Fruit fly (Drosophila melanogaster) whole organism, embryonic: ENCODE results near the gene Arpc2.

Source experiments
- CG12104 ChIP-seq: fragments of 200-800 bp; sonication (Bioruptor generic); optimal IDR thresholded peaks from 3 replicates; lab custom pipeline; 2016; ENCODE audit warnings: missing biosample characterization, missing genetic modification characterization
- CG1233 ChIP-seq: fragments of 200-800 bp; sonication (Bioruptor generic); optimal IDR thresholded peaks from 4 replicates; lab custom pipeline; 2018; ENCODE audit warnings: missing biosample characterization, mild to moderate bottlenecking, missing genetic modification characterization
- CG12391 ChIP-seq: fragments of 200-800 bp; sonication (Bioruptor generic); optimal IDR thresholded peaks from 3 replicates; lab custom pipeline; 2018; ENCODE audit warnings: missing biosample characterization, mild to moderate bottlenecking, missing genetic modification characterization, moderate library complexity
- CG14965 ChIP-seq: fragments of 200-800 bp; sonication (Bioruptor generic); optimal IDR thresholded peaks from 2 replicates; lab custom pipeline; 2016; ENCODE audit warnings: missing biosample characterization, missing genetic modification characterization, borderline replicate concordance
- CG15479 ChIP-seq: fragments of 200-800 bp; sonication (Bioruptor generic); optimal IDR thresholded peaks from 3 replicates; lab custom pipeline; 2019; ENCODE audit warnings: missing biosample characterization, mild to moderate bottlenecking, missing genetic modification characterization, moderate library complexity
- CG15696 ChIP-seq: fragments of 200-800 bp; sonication (Bioruptor generic); optimal IDR thresholded peaks from 2 replicates; lab custom pipeline; 2019; ENCODE audit warnings: missing biosample characterization, mild to moderate bottlenecking, missing genetic modification characterization, moderate library complexity
- CG1647 ChIP-seq: fragments of 200-800 bp; sonication (Bioruptor generic); optimal IDR thresholded peaks from 3 replicates; lab custom pipeline; 2016; ENCODE audit warnings: missing biosample characterization, missing genetic modification characterization
- CG16813 ChIP-seq: fragments of 200-800 bp; sonication (Bioruptor generic); IDR thresholded peaks from 3 replicates; pipeline ENCODE4 v1.3.6; 2022; ENCODE audit warnings: missing biosample characterization, missing genetic modification characterization; ENCODE audit not compliant: partially characterized antibody
- CG2120 ChIP-seq: fragments of 200-800 bp; sonication (Bioruptor generic); optimal IDR thresholded peaks from 3 replicates; lab custom pipeline; 2016; ENCODE audit warnings: missing biosample characterization, missing genetic modification characterization
- CG2678 ChIP-seq: fragments of 200-800 bp; sonication (Bioruptor generic); optimal IDR thresholded peaks from 3 replicates; lab custom pipeline; 2019; ENCODE audit warnings: missing biosample characterization, mild to moderate bottlenecking, missing genetic modification characterization, moderate library complexity
- CG31224 ChIP-seq: fragments of 200-800 bp; sonication (Bioruptor generic); IDR thresholded peaks from 2 replicates; pipeline ENCODE4 v1.3.6; 2022; ENCODE audit warnings: missing biosample characterization, missing genetic modification characterization
- CG3163 ChIP-seq: fragments of 200-800 bp; sonication (Bioruptor generic); optimal IDR thresholded peaks from 3 replicates; lab custom pipeline; 2016; ENCODE audit warnings: missing biosample characterization, missing genetic modification characterization
- CG32772 ChIP-seq: fragments of 200-800 bp; sonication (Bioruptor generic); IDR thresholded peaks from 2 replicates; pipeline ENCODE4 v1.3.6; 2022; ENCODE audit warnings: missing biosample characterization, missing genetic modification characterization
- CG3281 ChIP-seq: fragments of 200-800 bp; sonication (Bioruptor generic); optimal IDR thresholded peaks from 3 replicates; lab custom pipeline; 2017; ENCODE audit warnings: missing biosample characterization, mild to moderate bottlenecking, missing genetic modification characterization
- CG3847 ChIP-seq: fragments of 200-800 bp; sonication (Bioruptor generic); IDR thresholded peaks from 2 replicates; pipeline ENCODE4 v1.3.6; 2022; ENCODE audit warnings: missing biosample characterization, missing genetic modification characterization
- CG4360 ChIP-seq: fragments of 200-800 bp; sonication (Bioruptor generic); IDR thresholded peaks from 2 replicates; pipeline ENCODE4 v1.3.6; 2022; ENCODE audit warnings: missing biosample characterization, missing genetic modification characterization
- CG4730 ChIP-seq: fragments of 200-800 bp; sonication (Bioruptor generic); IDR thresholded peaks from 2 replicates; pipeline ENCODE4 v1.3.6; 2022; ENCODE audit warnings: missing biosample characterization, missing genetic modification characterization
- CG5180 ChIP-seq: fragments of 200-800 bp; sonication (Bioruptor generic); optimal IDR thresholded peaks from 3 replicates; lab custom pipeline; 2017; ENCODE audit warnings: missing biosample characterization, missing genetic modification characterization, mild to moderate bottlenecking, moderate library complexity, missing genetic modification reagents
- CG6175 ChIP-seq: fragments of 200-800 bp; sonication (Bioruptor generic); IDR thresholded peaks from 3 replicates; pipeline ENCODE4 v1.3.6; 2022; ENCODE audit warnings: missing biosample characterization, missing genetic modification characterization
- CG6683 ChIP-seq: fragments of 200-800 bp; sonication (Bioruptor generic); optimal IDR thresholded peaks from 2 replicates; lab custom pipeline; 2017; ENCODE audit warnings: missing biosample characterization, mild to moderate bottlenecking, missing genetic modification characterization, missing genetic modification reagents
- CG6765 ChIP-seq: fragments of 200-800 bp; sonication (Bioruptor generic); optimal IDR thresholded peaks from 3 replicates; lab custom pipeline; 2017; ENCODE audit warnings: missing biosample characterization, mild to moderate bottlenecking, missing genetic modification characterization
- CG8089 ChIP-seq: fragments of 200-800 bp; sonication (Bioruptor generic); optimal IDR thresholded peaks from 3 replicates; lab custom pipeline; 2016; ENCODE audit warnings: missing biosample characterization, missing genetic modification characterization
- CG9876 ChIP-seq: fragments of 200-800 bp; sonication (Bioruptor generic); optimal IDR thresholded peaks from 2 replicates; lab custom pipeline; 2016; ENCODE audit warnings: missing biosample characterization, missing genetic modification characterization
- Ets97D ChIP-seq: fragments of 200-800 bp; sonication (Bioruptor generic); optimal IDR thresholded peaks from 3 replicates; lab custom pipeline; 2016; ENCODE audit warnings: missing biosample characterization, missing genetic modification characterization
- Fer3 ChIP-seq: fragments of 200-800 bp; sonication (Bioruptor generic); optimal IDR thresholded peaks from 2 replicates; lab custom pipeline; 2018; ENCODE audit warnings: missing biosample characterization, mild to moderate bottlenecking, missing genetic modification characterization, moderate library complexity
- MTF-1 ChIP-seq: fragments of 200-800 bp; sonication (Bioruptor generic); optimal IDR thresholded peaks from 2 replicates; lab custom pipeline; 2018; ENCODE audit warnings: missing biosample characterization, mild to moderate bottlenecking, missing genetic modification characterization, borderline replicate concordance
- Oli ChIP-seq: fragments of 200-800 bp; sonication (Bioruptor generic); optimal IDR thresholded peaks from 2 replicates; lab custom pipeline; 2018; ENCODE audit warnings: missing biosample characterization, mild to moderate bottlenecking, missing genetic modification characterization, moderate library complexity
- Sox100B ChIP-seq: fragments of 200-800 bp; sonication (Bioruptor generic); optimal IDR thresholded peaks from 3 replicates; lab custom pipeline; 2018; ENCODE audit warnings: missing biosample characterization, mild to moderate bottlenecking, missing genetic modification characterization
- Taf1 ChIP-seq: fragments of 200-800 bp; sonication (Bioruptor generic); IDR thresholded peaks from 2 replicates; pipeline ENCODE4 v1.3.6; 2022; ENCODE audit warnings: missing biosample characterization, missing genetic modification characterization
- Xbp1 ChIP-seq: fragments of 200-800 bp; sonication (Bioruptor generic); optimal IDR thresholded peaks from 3 replicates; lab custom pipeline; 2016; ENCODE audit warnings: missing biosample characterization, mild to moderate bottlenecking, missing genetic modification characterization
- ase ChIP-seq: fragments of 200-800 bp; sonication (Bioruptor generic); IDR thresholded peaks from 3 replicates; pipeline ENCODE4 v1.3.6; 2022; ENCODE audit warnings: missing biosample characterization, missing genetic modification characterization
- dan ChIP-seq: fragments of 200-800 bp; sonication (Bioruptor generic); IDR thresholded peaks from 2 replicates; pipeline ENCODE4 v1.3.6; 2022; ENCODE audit warnings: missing biosample characterization, missing genetic modification characterization
- dmrt99B ChIP-seq: fragments of 200-800 bp; sonication (Bioruptor generic); optimal IDR thresholded peaks from 2 replicates; lab custom pipeline; 2018; ENCODE audit warnings: missing biosample characterization, mild to moderate bottlenecking, missing genetic modification characterization, moderate library complexity
- gce ChIP-seq: fragments of 200-800 bp; sonication (Bioruptor generic); IDR thresholded peaks from 3 replicates; pipeline ENCODE4 v1.3.6; 2022; ENCODE audit warnings: missing biosample characterization, missing genetic modification characterization
- gfzf ChIP-seq: fragments of 200-800 bp; sonication (Bioruptor generic); optimal IDR thresholded peaks from 2 replicates; lab custom pipeline; 2016; ENCODE audit warnings: missing biosample characterization, mild to moderate bottlenecking, missing genetic modification characterization, moderate library complexity
- maf-S ChIP-seq: fragments of 200-800 bp; sonication (Bioruptor generic); optimal IDR thresholded peaks from 2 replicates; lab custom pipeline; 2016; ENCODE audit warnings: missing biosample characterization, missing genetic modification characterization
- mam ChIP-seq: fragments of 200-800 bp; sonication (Bioruptor generic); optimal IDR thresholded peaks from 3 replicates; lab custom pipeline; 2016; ENCODE audit warnings: missing biosample characterization, missing genetic modification characterization
- nau ChIP-seq: fragments of 200-800 bp; sonication (Bioruptor generic); optimal IDR thresholded peaks from 3 replicates; lab custom pipeline; 2017; ENCODE audit warnings: missing biosample characterization, mild to moderate bottlenecking, missing genetic modification characterization, missing genetic modification reagents
- nmo ChIP-seq: fragments of 200-800 bp; sonication (Bioruptor generic); optimal IDR thresholded peaks from 2 replicates; lab custom pipeline; 2018; ENCODE audit warnings: missing biosample characterization, mild to moderate bottlenecking, missing genetic modification characterization, moderate library complexity
- odd ChIP-seq: fragments of 200-800 bp; sonication (Bioruptor generic); optimal IDR thresholded peaks from 2 replicates; lab custom pipeline; 2017; ENCODE audit warnings: missing biosample characterization, mild to moderate bottlenecking, missing genetic modification characterization
- org-1 ChIP-seq: fragments of 200-800 bp; sonication (Bioruptor generic); optimal IDR thresholded peaks from 2 replicates; lab custom pipeline; 2017; ENCODE audit warnings: missing biosample characterization, missing genetic modification characterization
- pita ChIP-seq: fragments of 200-800 bp; sonication (Bioruptor generic); optimal IDR thresholded peaks from 2 replicates; lab custom pipeline; 2017; ENCODE audit warnings: missing biosample characterization, mild to moderate bottlenecking, missing genetic modification characterization
- pzg ChIP-seq: fragments of 200-800 bp; sonication (Bioruptor generic); optimal IDR thresholded peaks from 3 replicates; lab custom pipeline; 2018; ENCODE audit warnings: missing biosample characterization, mild to moderate bottlenecking, missing genetic modification characterization, moderate library complexity
- ranshi ChIP-seq: fragments of 200-800 bp; sonication (Bioruptor generic); IDR thresholded peaks from 2 replicates; pipeline ENCODE4 v1.3.6; 2022; ENCODE audit warnings: missing biosample characterization, missing genetic modification characterization
- repo ChIP-seq: fragments of 200-800 bp; sonication (Bioruptor generic); optimal IDR thresholded peaks from 2 replicates; lab custom pipeline; 2016; ENCODE audit warnings: missing biosample characterization, missing genetic modification characterization
- sc ChIP-seq, 3 experiments: fragments of >200 bp in 2 of 3; fragments of 200-800 bp in 1 of 3; sonication (Bioruptor generic) in 1 of 3; optimal IDR thresholded peaks; 2 replicates in 2 of 3; 3 replicates in 1 of 3; lab custom pipeline; 2017; ENCODE audit warnings: mild to moderate bottlenecking in 1 of 3, missing biosample characterization in 1 of 3, missing genetic modification characterization in 1 of 3, missing genetic modification reagents in 1 of 3
- sima ChIP-seq: fragments of 200-800 bp; sonication (Bioruptor generic); optimal IDR thresholded peaks from 2 replicates; lab custom pipeline; 2016; ENCODE audit warnings: missing biosample characterization, missing genetic modification characterization
- sisA ChIP-seq: fragments of 200-800 bp; sonication (Bioruptor generic); IDR thresholded peaks from 2 replicates; pipeline ENCODE4 v1.3.6; 2022; ENCODE audit warnings: missing biosample characterization, missing genetic modification characterization
- tin ChIP-seq: fragments of 200-800 bp; sonication (Bioruptor generic); optimal IDR thresholded peaks from 3 replicates; lab custom pipeline; 2016; ENCODE audit warnings: missing biosample characterization, missing genetic modification characterization
- zf30C ChIP-seq: fragments of 200-800 bp; sonication (Bioruptor generic); optimal IDR thresholded peaks from 3 replicates; lab custom pipeline; 2018; ENCODE audit warnings: missing biosample characterization, mild to moderate bottlenecking, missing genetic modification characterization

Gene Arpc2

DNA sequence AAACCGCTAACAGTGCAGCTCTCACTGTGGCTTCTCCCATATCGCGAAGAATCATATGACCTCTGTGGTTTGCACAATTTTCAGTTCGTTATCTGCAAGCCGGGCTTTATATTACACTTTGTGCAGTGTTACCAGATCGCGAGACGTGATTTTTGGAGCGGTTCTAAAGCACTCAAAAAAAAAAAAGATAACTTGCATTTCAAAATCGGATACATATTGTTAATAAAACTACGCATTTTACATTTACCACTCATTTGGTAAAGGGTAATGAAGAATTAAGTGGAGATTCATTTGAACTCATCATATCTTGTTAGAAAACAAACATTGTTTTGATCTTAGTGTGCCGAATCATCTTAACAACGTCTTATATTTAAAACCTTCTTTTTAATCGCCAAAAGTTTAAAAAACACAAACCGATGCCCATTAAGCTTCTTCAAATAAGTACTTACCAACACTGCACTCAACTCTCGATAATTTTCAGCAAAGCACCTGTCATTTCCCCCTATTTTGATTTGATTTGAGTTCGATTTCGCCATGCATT, 46.5 kb downstream of the Arpc2 start, which contains the start of gene CG2493:
Gene CG2493, minus strand, starts transcription at position 129 of the 541 bp plus-strand sequence.
- TF ChIP-seq sima (GFP tag; lab: Kevin White, UChicago): no peak
- no peak for TF ChIP-seq CG9876 (GFP tag; lab: Kevin White, UChicago)
- peak; percentile 58 for TF ChIP-seq gfzf
- TF ChIP-seq Sox100B (GFP tag; lab: Kevin White, UChicago): no peak
- no peak for TF ChIP-seq CG6175 (GFP tag; lab: Robert Waterston, UW)
- TF ChIP-seq CG2678 (tag; lab: Kevin White, UChicago): no peak
- no peak for TF ChIP-seq zf30C (GFP tag; lab: Kevin White, UChicago)
- TF ChIP-seq CG4360 (GFP tag; lab: Robert Waterston, UW): no peak
- TF ChIP-seq Oli (tag; lab: Kevin White, UChicago): no peak
- no peak for TF ChIP-seq sisA (GFP tag; lab: Robert Waterston, UW)
- TF ChIP-seq mam (GFP tag; lab: Kevin White, UChicago): no peak
- peak; percentile 3 for TF ChIP-seq tin (GFP tag; lab: Kevin White, UChicago)
- no peak for TF ChIP-seq nau (GFP tag; lab: Kevin White, UChicago)
- no peak for TF ChIP-seq ranshi
- TF ChIP-seq CG1233 (GFP tag; lab: Kevin White, UChicago): no peak
- TF ChIP-seq CG6765 (GFP tag; lab: Kevin White, UChicago): no peak
- no peak for TF ChIP-seq sc (optimal IDR thresholded peaks at IDR 0.05; lab: Kevin White, UChicago)
- TF ChIP-seq sc (GFP tag; optimal IDR thresholded peaks at IDR 0.05; lab: Kevin White, UChicago): no peak
- 0 out of 2 replicates have a peak, but pooled peaks have one; percentile 4 for TF ChIP-seq CG4730 (GFP tag; lab: Robert Waterston, UW)
- TF ChIP-seq Taf1 (GFP tag; lab: Robert Waterston, UW): no peak
- TF ChIP-seq CG15479 (GFP tag; lab: Kevin White, UChicago): no peak
- peak; percentile 14 for TF ChIP-seq Fer3 (tag; lab: Kevin White, UChicago)
- no peak for TF ChIP-seq CG16813 (GFP tag; lab: Robert Waterston, UW)
- TF ChIP-seq gce (GFP tag; lab: Robert Waterston, UW): no peak
- no peak for TF ChIP-seq CG2120
- peak; percentile 8 for TF ChIP-seq MTF-1 (GFP tag; lab: Kevin White, UChicago)
- TF ChIP-seq CG31224 (GFP tag; lab: Robert Waterston, UW): no peak
- no peak for TF ChIP-seq CG3847
- 0 out of 3 replicates have a peak, but pooled peaks have one; percentile 41 for TF ChIP-seq ase (GFP tag; lab: Robert Waterston, UW)
- TF ChIP-seq dan: no peak
- TF ChIP-seq odd (GFP tag; lab: Kevin White, UChicago): no peak
- no peak for TF ChIP-seq repo (GFP tag; lab: Kevin White, UChicago)
- no peak for TF ChIP-seq CG3163 (GFP tag; lab: Kevin White, UChicago)
- TF ChIP-seq CG3281 (GFP tag; lab: Kevin White, UChicago): peak; percentile 43
- no peak for TF ChIP-seq CG32772 (GFP tag; lab: Robert Waterston, UW)
- TF ChIP-seq pzg (GFP tag; lab: Kevin White, UChicago): peak; percentile 42
- TF ChIP-seq CG12104 (GFP tag; lab: Kevin White, UChicago): no peak
- no peak for TF ChIP-seq Xbp1 (GFP tag; lab: Kevin White, UChicago)
- peak; percentile 26 for TF ChIP-seq CG15696 (tag; lab: Kevin White, UChicago)
- TF ChIP-seq CG12391 (tag; lab: Kevin White, UChicago): no peak
- no peak for TF ChIP-seq CG14965 (GFP tag; lab: Kevin White, UChicago)
- no peak for TF ChIP-seq maf-S (GFP tag; lab: Kevin White, UChicago)
- no peak for TF ChIP-seq CG6683 (GFP tag; lab: Kevin White, UChicago)
- peak; percentile 5 for TF ChIP-seq nmo (GFP tag; lab: Kevin White, UChicago)
- no peak for TF ChIP-seq pita (GFP tag; lab: Kevin White, UChicago)
- no peak for TF ChIP-seq CG1647 (GFP tag; lab: Kevin White, UChicago)
- no peak for TF ChIP-seq CG5180 (GFP tag; lab: Kevin White, UChicago)
- TF ChIP-seq dmrt99B (tag; lab: Kevin White, UChicago): peak; percentile 15
- TF ChIP-seq org-1: no peak
- TF ChIP-seq CG8089 (GFP tag; lab: Kevin White, UChicago): no peak
- TF ChIP-seq Ets97D (GFP tag; lab: Kevin White, UChicago): peak; percentile 44
